Fruit fly (Drosophila melanogaster): Measurements from ENCODE around the gene CG12659.

dm6 chrX:8583159-8583558 lies 8.4 kb downstream of the CG12659 start:
- no peak for TF ChIP-seq Sin3A (optimal IDR thresholded peaks at IDR 0.05)
- TF ChIP-seq h (optimal IDR thresholded peaks at IDR 0.05) = no peak
- no peak for TF ChIP-seq Myc (optimal IDR thresholded peaks at IDR 0.05)
- no peak for TF ChIP-seq psq (optimal IDR thresholded peaks at IDR 0.05)
- TF ChIP-seq ttk (optimal IDR thresholded peaks at IDR 0.05) = no peak
- no peak for TF ChIP-seq insv (optimal IDR thresholded peaks at IDR 0.05)
